Worm (Caenorhabditis elegans) whole organism, late embryonic: ENCODE measurements around the gene cest-7.

Experiments
- C08G9.2 ChIP-seq: sonication (generic microtip); optimal IDR thresholded peaks from 2 replicates; lab custom pipeline; 2016; ENCODE audit warnings: mild to moderate bottlenecking, missing genetic modification characterization, moderate library complexity, missing compliant biosample characterization
- K02D7.2 ChIP-seq: sonication (generic microtip); optimal IDR thresholded peaks from 2 replicates; lab custom pipeline; 2017; ENCODE audit warnings: mild to moderate bottlenecking, missing genetic modification characterization, missing compliant biosample characterization
- Y22D7AL.16 ChIP-seq: sonication (generic microtip); optimal IDR thresholded peaks from 2 replicates; lab custom pipeline; 2016; ENCODE audit warnings: missing genetic modification characterization, missing compliant biosample characterization
- ceh-19 ChIP-seq: fragments of 200-800 bp; sonication (Bioruptor generic); optimal IDR thresholded peaks from 2 replicates; lab custom pipeline; 2018; ENCODE audit warnings: mild to moderate bottlenecking, missing genetic modification characterization, missing compliant biosample characterization
- ceh-2 ChIP-seq: sonication (generic microtip); optimal IDR thresholded peaks from 2 replicates; lab custom pipeline; 2016; ENCODE audit warnings: missing genotype, missing genetic modification characterization, missing compliant biosample characterization
- ceh-24 ChIP-seq: sonication (generic microtip); optimal IDR thresholded peaks from 2 replicates; lab custom pipeline; 2016; ENCODE audit warnings: mild to moderate bottlenecking, missing genetic modification characterization, missing compliant biosample characterization
- ceh-31 ChIP-seq: sonication (generic microtip); optimal IDR thresholded peaks from 2 replicates; lab custom pipeline; 2016; ENCODE audit warnings: missing genetic modification characterization, missing compliant biosample characterization
- ceh-34 ChIP-seq: sonication (generic microtip); optimal IDR thresholded peaks from 2 replicates; lab custom pipeline; 2016; ENCODE audit warnings: mild to moderate bottlenecking, missing genetic modification characterization, missing compliant biosample characterization
- ceh-48 ChIP-seq: sonication (generic microtip); optimal IDR thresholded peaks from 2 replicates; lab custom pipeline; 2016; ENCODE audit warnings: missing genetic modification characterization, inconsistent platforms, missing compliant biosample characterization
- dmd-4 ChIP-seq: sonication (generic microtip); optimal IDR thresholded peaks from 2 replicates; lab custom pipeline; 2016; ENCODE audit warnings: borderline replicate concordance, missing genetic modification characterization, missing compliant biosample characterization
- eyg-1 ChIP-seq: sonication (generic microtip); optimal IDR thresholded peaks from 2 replicates; lab custom pipeline; 2016; ENCODE audit warnings: missing genotype, missing genetic modification characterization, missing compliant biosample characterization
- fkh-6 ChIP-seq: sonication (generic microtip); optimal IDR thresholded peaks from 2 replicates; lab custom pipeline; 2016; ENCODE audit warnings: missing genetic modification characterization, missing compliant biosample characterization
- gmeb-2 ChIP-seq: sonication (generic microtip); optimal IDR thresholded peaks from 2 replicates; lab custom pipeline; 2016; ENCODE audit warnings: missing genetic modification characterization, inconsistent platforms, missing compliant biosample characterization
- hlh-15 ChIP-seq: sonication (generic microtip); optimal IDR thresholded peaks from 2 replicates; lab custom pipeline; 2016; ENCODE audit warnings: missing genetic modification characterization, missing compliant biosample characterization
- hlh-30 ChIP-seq: sonication (generic microtip); optimal IDR thresholded peaks from 2 replicates; lab custom pipeline; 2017; ENCODE audit warnings: antibody characterized with exemption, missing genetic modification characterization, missing compliant biosample characterization; ENCODE audit not compliant: insufficient read depth
- nfya-1 ChIP-seq: sonication (generic microtip); optimal IDR thresholded peaks from 2 replicates; lab custom pipeline; 2017; ENCODE audit warnings: missing genetic modification characterization, mild to moderate bottlenecking, missing compliant biosample characterization, antibody characterized with exemption, moderate library complexity
- npax-4 ChIP-seq: sonication (generic microtip); optimal IDR thresholded peaks from 2 replicates; lab custom pipeline; 2016; ENCODE audit warnings: missing genetic modification characterization, missing compliant biosample characterization
- pag-3 ChIP-seq: sonication (generic microtip); optimal IDR thresholded peaks from 2 replicates; lab custom pipeline; 2016; ENCODE audit warnings: missing compliant biosample characterization, missing genetic modification characterization, borderline replicate concordance
- pat-9 ChIP-seq: fragments of 200-800 bp; sonication (Bioruptor generic); optimal IDR thresholded peaks from 2 replicates; lab custom pipeline; 2018; ENCODE audit warnings: mild to moderate bottlenecking, missing genetic modification characterization, moderate library complexity, missing compliant biosample characterization
- pax-1 ChIP-seq: fragments of 150-350 bp; optimal IDR thresholded peaks from 2 replicates; lab custom pipeline; 2014; ENCODE audit warnings: missing biosample characterization, missing genetic modification characterization
- pha-4 ChIP-seq: fragments of 150-350 bp; optimal IDR thresholded peaks from 2 replicates; lab custom pipeline; 2018; ENCODE audit warnings: missing biosample characterization, missing genetic modification reagents, missing genetic modification characterization
- pqm-1 ChIP-seq: sonication (generic microtip); optimal IDR thresholded peaks from 2 replicates; lab custom pipeline; 2016; ENCODE audit warnings: missing genetic modification characterization, missing compliant biosample characterization
- rnt-1 ChIP-seq: sonication (generic microtip); optimal IDR thresholded peaks from 2 replicates; lab custom pipeline; 2016; ENCODE audit warnings: missing genetic modification characterization, missing compliant biosample characterization
- sox-2 ChIP-seq: fragments of 200-800 bp; sonication (Bioruptor generic); IDR thresholded peaks from 2 replicates; pipeline ENCODE4 v1.3.6; 2022; ENCODE audit warnings: missing genetic modification reagents, missing genetic modification characterization, missing compliant biosample characterization
- sox-4 ChIP-seq: sonication (generic microtip); optimal IDR thresholded peaks from 2 replicates; lab custom pipeline; 2017; ENCODE audit warnings: mild to moderate bottlenecking, missing genetic modification characterization, inconsistent platforms, missing compliant biosample characterization
- tbx-7 ChIP-seq: sonication (generic microtip); optimal IDR thresholded peaks from 2 replicates; lab custom pipeline; 2016; ENCODE audit warnings: missing genotype, missing genetic modification characterization, missing compliant biosample characterization
- ttx-3 ChIP-seq: sonication (generic microtip); optimal IDR thresholded peaks from 2 replicates; lab custom pipeline; 2016; ENCODE audit warnings: missing genetic modification reagents, missing genetic modification characterization, missing compliant biosample characterization
- unc-42 ChIP-seq: sonication (generic microtip); optimal IDR thresholded peaks from 2 replicates; lab custom pipeline; 2016; ENCODE audit warnings: missing genotype, missing genetic modification characterization, missing compliant biosample characterization
- unc-55 ChIP-seq: sonication (generic microtip); optimal IDR thresholded peaks from 2 replicates; lab custom pipeline; 2017; ENCODE audit warnings: missing biosample characterization, missing genetic modification reagents, missing genetic modification characterization
- unc-86 ChIP-seq: sonication (generic microtip); optimal IDR thresholded peaks from 2 replicates; lab custom pipeline; 2016; ENCODE audit warnings: missing genetic modification characterization, missing compliant biosample characterization

cest-7 gene

DNA sequence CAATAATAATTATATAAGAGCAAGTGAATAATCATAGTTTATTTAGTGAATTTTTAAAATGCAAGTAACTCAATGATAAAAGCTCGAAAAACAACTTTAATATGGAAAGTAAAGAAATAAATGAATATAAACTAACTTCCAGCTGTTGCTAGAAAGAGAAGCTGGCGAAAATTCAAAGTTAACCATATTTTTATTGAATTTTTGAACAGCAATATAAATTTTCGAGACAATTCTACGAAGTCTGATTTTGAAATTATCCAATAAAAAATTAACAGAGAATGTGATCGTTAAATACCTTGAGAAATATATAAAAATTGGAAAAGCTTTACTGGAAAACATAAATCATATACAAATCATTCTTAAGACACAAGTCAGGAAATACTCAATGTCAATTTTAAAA lies 43.2 kb upstream of the cest-7 start:
- TF ChIP-seq hlh-15 (tag; lab: Kevin White, UChicago) (no peak), dmd-4 (tag; lab: Kevin White, UChicago) (no peak), eyg-1 (tag; lab: Kevin White, UChicago) (no peak), K02D7.2 (tag; lab: Kevin White, UChicago) (no peak), sox-2 (no peak), pag-3 (tag; lab: Kevin White, UChicago) (no peak), ceh-2 (tag; lab: Kevin White, UChicago) (no peak), ceh-19 (GFP tag; lab: Kevin White, UChicago) (no peak)

DNA sequence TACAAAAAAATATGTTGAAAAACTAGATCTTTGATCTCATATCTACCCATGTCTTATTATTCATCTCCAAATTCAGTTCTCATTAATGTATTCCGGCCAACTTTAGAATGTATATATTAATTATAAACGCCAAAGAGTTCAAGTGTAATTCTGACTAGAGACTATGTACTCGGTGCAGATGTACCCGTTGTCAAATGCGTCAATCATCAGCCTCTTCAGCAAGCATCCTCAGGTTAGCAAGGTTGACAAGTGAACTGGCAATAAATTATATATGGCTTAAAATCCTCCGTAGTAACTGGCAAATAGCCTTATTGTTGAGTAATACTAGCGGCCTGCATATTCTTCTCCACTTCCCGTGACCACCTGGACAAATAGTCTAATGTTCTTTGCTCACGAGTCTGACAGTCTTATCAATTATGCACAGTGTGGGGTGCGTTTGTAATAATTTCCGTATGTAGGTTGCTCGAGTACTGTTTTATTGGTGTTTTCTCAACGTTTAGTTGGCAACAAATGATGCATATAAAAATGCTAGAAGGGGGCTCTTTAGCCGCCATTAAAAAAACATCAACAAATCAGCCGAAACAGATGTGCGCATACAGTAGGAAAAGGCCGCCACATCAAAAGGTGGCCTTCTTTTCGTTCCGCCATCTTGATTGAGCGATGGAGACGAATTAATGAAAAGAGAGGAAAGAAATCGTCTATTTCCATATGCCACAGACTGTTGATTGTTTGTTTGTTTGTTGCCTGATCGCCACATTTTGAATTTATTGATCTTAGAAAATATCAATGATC lies 41.3 kb upstream of the cest-7 start:
- TF ChIP-seq sox-2: no peak
- peak; percentile 20 for TF ChIP-seq unc-55 (GFP tag; lab: Kevin White, UChicago)
- no peak for TF ChIP-seq nfya-1 (tag; lab: Kevin White, UChicago)
- TF ChIP-seq, all 69 proteins: peak for 1

DNA sequence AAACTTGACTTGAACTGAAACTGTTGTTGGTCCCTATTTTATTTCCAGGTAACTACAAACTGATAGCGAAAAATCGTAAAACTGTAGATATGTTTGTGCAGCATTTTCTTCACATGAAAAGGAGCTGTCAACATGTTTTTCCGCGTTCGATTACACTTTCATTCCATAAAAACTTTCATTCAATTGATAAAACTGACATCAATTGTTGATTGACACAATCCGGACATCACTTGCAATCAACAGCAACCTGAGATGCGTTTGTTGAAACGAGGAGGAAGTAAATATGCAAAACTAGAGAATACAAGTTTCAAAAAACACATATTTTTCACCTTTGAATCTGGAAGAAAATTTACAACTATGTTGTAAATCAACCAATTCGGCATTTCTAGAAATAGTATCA lies 32.4 kb upstream of the cest-7 start:
- no peak for TF ChIP-seq unc-42 (tag; lab: Kevin White, UChicago)
- no peak for TF ChIP-seq unc-86
- TF ChIP-seq pag-3 (tag; lab: Kevin White, UChicago): no peak
- no peak for TF ChIP-seq pat-9 (tag; lab: Kevin White, UChicago)
- TF ChIP-seq pha-4 (tag; lab: Kevin White, UChicago): no peak
- TF ChIP-seq npax-4: no peak
- TF ChIP-seq ceh-34 (tag; lab: Kevin White, UChicago): no peak
- no peak for TF ChIP-seq ttx-3 (tag; lab: Kevin White, UChicago)
- no peak for TF ChIP-seq pax-1 (tag; lab: Kevin White, UChicago)
- TF ChIP-seq ceh-48: no peak
- TF ChIP-seq ceh-31 (tag; lab: Kevin White, UChicago): no peak
- TF ChIP-seq rnt-1: no peak
- no peak for TF ChIP-seq tbx-7 (tag; lab: Kevin White, UChicago)

DNA sequence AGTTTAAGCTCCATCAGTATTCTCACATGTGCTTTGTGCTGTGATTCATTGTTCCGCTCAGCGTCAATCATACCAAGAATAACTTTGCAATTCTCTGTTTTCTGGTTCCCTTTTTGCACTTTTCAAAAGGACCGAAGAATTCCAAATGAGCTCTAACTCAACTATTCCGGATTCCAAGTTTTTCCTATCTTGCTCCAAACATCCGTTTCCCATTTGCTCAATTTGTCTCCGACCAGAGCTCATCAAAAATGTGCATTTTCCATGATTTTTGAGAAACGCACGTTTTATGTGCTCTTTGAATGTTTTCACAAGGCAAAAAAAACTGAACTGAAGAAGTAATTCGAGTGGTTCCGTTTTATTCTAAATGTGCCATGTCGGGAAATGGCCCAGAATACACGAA lies 31.5 kb upstream of the cest-7 start:
- no peak for TF ChIP-seq Y22D7AL.16 (tag; lab: Kevin White, UChicago)
- TF ChIP-seq fkh-6 (tag; lab: Kevin White, UChicago): no peak
- TF ChIP-seq gmeb-2: no peak
- peak; percentile 22 for TF ChIP-seq unc-42 (tag; lab: Kevin White, UChicago)

DNA sequence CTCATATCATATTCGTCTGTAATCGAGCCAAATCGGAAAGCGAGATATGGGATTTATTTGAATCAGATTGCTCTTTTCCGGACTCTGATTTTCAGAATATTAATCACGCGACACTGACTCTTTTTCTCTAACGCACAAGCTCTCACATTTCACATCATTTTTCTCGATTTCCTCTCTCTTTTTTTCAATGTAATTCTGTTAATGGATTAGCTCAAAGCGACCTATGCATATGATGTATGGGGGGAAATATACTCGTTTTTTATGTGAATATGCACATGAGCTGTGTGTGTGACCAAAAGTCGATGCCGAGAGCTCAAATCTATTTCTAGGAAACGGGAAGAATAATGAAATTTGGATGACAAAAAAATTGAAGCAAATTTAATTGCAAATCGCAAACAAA lies 29.2 kb upstream of the cest-7 start:
- TF ChIP-seq ceh-24 (no peak), ceh-2 (tag; lab: Kevin White, UChicago) (no peak), C08G9.2 (no peak), hlh-30 (tag; lab: Kevin White, UChicago) (no peak), sox-4 (tag; lab: Kevin White, UChicago) (no peak)

DNA sequence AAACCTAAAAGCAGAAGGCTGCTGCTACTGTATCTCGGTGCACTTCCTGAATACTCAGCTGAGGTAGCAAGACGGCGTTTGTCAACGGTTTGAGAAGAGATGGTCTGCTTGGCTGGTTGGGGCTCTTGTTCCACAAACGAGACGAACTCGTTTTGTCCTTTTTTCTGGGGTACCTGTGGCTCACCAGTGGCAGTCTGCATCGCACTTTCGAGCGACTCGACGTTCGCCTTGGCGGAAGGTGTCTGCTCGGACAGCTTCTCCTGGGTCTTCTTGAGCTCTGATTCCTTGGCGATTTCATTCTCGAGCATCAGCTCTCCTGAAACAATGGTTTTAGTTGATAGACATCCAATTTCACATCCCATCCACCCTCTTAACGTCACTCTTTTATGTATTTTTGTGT lies 28.3 kb upstream of the cest-7 start:
- TF ChIP-seq sox-2 (no peak), hlh-30 (tag; lab: Kevin White, UChicago) (no peak), pqm-1 (no peak), pha-4 (tag; lab: Kevin White, UChicago) (no peak)
